Fruit fly (Drosophila melanogaster): ENCODE data around the gene CG4287.
A peak's percentile ranks its signal among the peaks of the same experiment; 100 is the strongest.

The CG4287 gene

DNA sequence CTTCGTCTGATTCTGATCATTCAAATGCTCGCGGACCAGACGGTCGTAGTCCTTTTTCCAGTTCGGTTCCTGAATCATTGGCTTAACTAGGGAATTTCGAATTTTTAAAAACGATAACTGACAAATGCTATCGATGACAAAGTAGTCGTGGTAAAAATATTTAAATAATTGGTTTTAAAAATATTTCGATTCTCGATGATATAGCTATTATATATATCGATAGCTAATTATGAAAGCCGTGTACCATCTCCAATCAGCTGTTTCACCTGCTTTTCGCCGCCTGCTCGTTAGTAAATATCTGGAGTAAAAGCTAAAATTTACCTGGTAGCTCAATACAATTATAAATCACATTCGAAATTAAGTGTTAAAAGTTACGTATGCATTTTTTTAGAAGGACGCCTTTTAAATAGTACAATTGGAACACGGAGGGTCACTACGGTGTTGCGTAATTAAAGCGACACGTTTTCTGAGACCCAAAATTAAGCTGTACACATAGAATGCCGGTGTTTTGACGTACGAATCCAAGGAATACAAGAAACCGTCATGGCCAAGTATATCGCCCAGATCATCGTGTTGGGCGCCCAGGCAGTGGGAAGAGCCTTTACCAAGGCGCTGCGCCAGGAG, 29.9 kb downstream of the CG4287 start, which contains the start of the genes CG5478 and blp (continued):
- TF ChIP-seq kni (GFP tag; optimal IDR thresholded peaks at IDR 0.05) = peak; percentile 26
- TF ChIP-seq pita (GFP tag; optimal IDR thresholded peaks at IDR 0.05) = no peak
- no peak for TF ChIP-seq CG2120 (GFP tag; optimal IDR thresholded peaks at IDR 0.05)
- TF ChIP-seq CG13287 (GFP tag; IDR thresholded peaks at IDR 0.05; ENCODE audit: partially characterized antibody) = peak; percentile 98
- peak; percentile 14 for TF ChIP-seq sug (tag; optimal IDR thresholded peaks at IDR 0.05)
- no peak for TF ChIP-seq HLH3B (GFP tag; IDR thresholded peaks at IDR 0.05)
- TF ChIP-seq Asciz (GFP tag; optimal IDR thresholded peaks at IDR 0.05) = no peak
- no peak for TF ChIP-seq luna (GFP tag; optimal IDR thresholded peaks at IDR 0.05)
- TF ChIP-seq ATbp (GFP tag; optimal IDR thresholded peaks at IDR 0.05) = no peak
- no peak for TF ChIP-seq stc (GFP tag; IDR thresholded peaks at IDR 0.05)
- TF ChIP-seq CG8089 (GFP tag; optimal IDR thresholded peaks at IDR 0.05) = no peak
- TF ChIP-seq CG2129 (GFP tag; IDR thresholded peaks at IDR 0.05; ENCODE audit: partially characterized antibody) = peak; percentile 69
- no peak for TF ChIP-seq Dip3 (GFP tag; optimal IDR thresholded peaks at IDR 0.05)
- TF ChIP-seq Dad (GFP tag; optimal IDR thresholded peaks at IDR 0.05) = no peak
- TF ChIP-seq CG7928 (GFP tag; optimal IDR thresholded peaks at IDR 0.05) = no peak
- peak; percentile 50 for TF ChIP-seq YL-1 (GFP tag; optimal IDR thresholded peaks at IDR 0.05)
- no peak for TF ChIP-seq Mrtf (GFP tag; IDR thresholded peaks at IDR 0.05)
- no peak for TF ChIP-seq CG4854 (GFP tag; optimal IDR thresholded peaks at IDR 0.05)
- peak; percentile 79 for TF ChIP-seq MBD-R2 (GFP tag; IDR thresholded peaks at IDR 0.05)
- TF ChIP-seq hb (GFP tag; IDR thresholded peaks at IDR 0.05; ENCODE audit: partially characterized antibody) = peak; percentile 94
- TF ChIP-seq dmrt99B (tag; optimal IDR thresholded peaks at IDR 0.05) = no peak
- TF ChIP-seq CrebB (tag; optimal IDR thresholded peaks at IDR 0.05) = no peak
- TF ChIP-seq CG6272 (GFP tag; IDR thresholded peaks at IDR 0.05) = no peak
- no peak for TF ChIP-seq CG9817 (tag; optimal IDR thresholded peaks at IDR 0.05)
- TF ChIP-seq knrl (GFP tag; IDR thresholded peaks at IDR 0.05; ENCODE audit: partially characterized antibody) = peak; percentile 78
- TF ChIP-seq CG5180 (GFP tag; optimal IDR thresholded peaks at IDR 0.05) = no peak
- TF ChIP-seq eyg (GFP tag; optimal IDR thresholded peaks at IDR 0.05) = no peak
- TF ChIP-seq CG12769 (tag; optimal IDR thresholded peaks at IDR 0.05) = peak; percentile 19
- TF ChIP-seq ems (GFP tag; optimal IDR thresholded peaks at IDR 0.05) = no peak
- no peak for TF ChIP-seq CG31388 (GFP tag; optimal IDR thresholded peaks at IDR 0.05)
- peak; percentile 91 for TF ChIP-seq unc-4 (GFP tag; IDR thresholded peaks at IDR 0.05; ENCODE audit: partially characterized antibody)
- TF ChIP-seq tll (GFP tag; optimal IDR thresholded peaks at IDR 0.05) = no peak
- 0 out of 2 replicates have a peak, but pooled peaks have one; percentile 11 for TF ChIP-seq sob (GFP tag; IDR thresholded peaks at IDR 0.05)
- peak; percentile 73 for TF ChIP-seq abd-A (tag; optimal IDR thresholded peaks at IDR 0.05)
- no peak for TF ChIP-seq CG2875 (GFP tag; optimal IDR thresholded peaks at IDR 0.05)
- no peak for TF ChIP-seq jigr1 (GFP tag; IDR thresholded peaks at IDR 0.05)
- TF ChIP-seq ranshi (GFP tag; IDR thresholded peaks at IDR 0.05) = no peak
- peak; percentile 40 for TF ChIP-seq MESR4 (GFP tag; optimal IDR thresholded peaks at IDR 0.05)
- no peak for TF ChIP-seq CG8290 (GFP tag; optimal IDR thresholded peaks at IDR 0.05)
- TF ChIP-seq CG8290 (tag; optimal IDR thresholded peaks at IDR 0.05) = no peak
- TF ChIP-seq CG8281 (tag; optimal IDR thresholded peaks at IDR 0.05) = no peak
- TF ChIP-seq CG12104 (GFP tag; optimal IDR thresholded peaks at IDR 0.05) = no peak
- TF ChIP-seq disco-r (GFP tag; optimal IDR thresholded peaks at IDR 0.05) = no peak
- TF ChIP-seq zen (tag; optimal IDR thresholded peaks at IDR 0.05) = peak; percentile 62
- TF ChIP-seq vnd (GFP tag; IDR thresholded peaks at IDR 0.05; ENCODE audit: partially characterized antibody) = peak; percentile 81
- TF ChIP-seq CoRest (tag; optimal IDR thresholded peaks at IDR 0.05) = no peak
- no peak for TF ChIP-seq CG10274 (GFP tag; optimal IDR thresholded peaks at IDR 0.05)
- TF ChIP-seq Dfd (GFP tag; optimal IDR thresholded peaks at IDR 0.05) = no peak
- TF ChIP-seq da (GFP tag; optimal IDR thresholded peaks at IDR 0.05) = no peak
- TF ChIP-seq al (GFP tag; IDR thresholded peaks at IDR 0.05) = no peak
